Worm (Caenorhabditis elegans) whole organism, L2 larva: ENCODE measurements around the gene Y55B1BR.8.

Experiments used
- C34F6.9 ChIP-seq: fragments of 150-350 bp; optimal IDR thresholded peaks from 2 replicates; lab custom pipeline; 2014; ENCODE audit warnings: missing biosample characterization, missing genetic modification characterization
- F13H6.1 ChIP-seq: sonication (generic microtip); optimal IDR thresholded peaks from 2 replicates; lab custom pipeline; 2016; ENCODE audit warnings: missing genetic modification characterization, missing compliant biosample characterization
- Y55F3AM.14 ChIP-seq: fragments of 200-800 bp; sonication (Bioruptor generic); optimal IDR thresholded peaks from 2 replicates; lab custom pipeline; 2018; ENCODE audit warnings: mild to moderate bottlenecking, missing genetic modification characterization, missing compliant biosample characterization
- ZK546.5 ChIP-seq: sonication (generic microtip); optimal IDR thresholded peaks from 2 replicates; lab custom pipeline; 2017; ENCODE audit warnings: missing biosample characterization, missing genetic modification characterization
- alr-1 ChIP-seq: fragments of 150-350 bp; optimal IDR thresholded peaks from 2 replicates; lab custom pipeline; 2014; ENCODE audit warnings: missing biosample characterization, missing genetic modification characterization
- aly-2 ChIP-seq: fragments of 150-350 bp; optimal IDR thresholded peaks from 2 replicates; lab custom pipeline; 2014; ENCODE audit warnings: missing biosample characterization, missing genetic modification characterization
- ama-1 ChIP-seq: fragments of 150-350 bp; optimal IDR thresholded peaks from 2 replicates; lab custom pipeline; 2018; ENCODE audit warnings: inconsistent platforms
- ceh-16 ChIP-seq: fragments of 150-350 bp; optimal IDR thresholded peaks from 2 replicates; lab custom pipeline; 2014; ENCODE audit warnings: missing biosample characterization, missing genetic modification characterization
- ceh-82 ChIP-seq: fragments of 150-350 bp; optimal IDR thresholded peaks from 2 replicates; lab custom pipeline; 2014; ENCODE audit warnings: missing biosample characterization, missing genetic modification characterization
- crh-2 ChIP-seq: sonication (generic microtip); optimal IDR thresholded peaks from 2 replicates; lab custom pipeline; 2017; ENCODE audit warnings: missing biosample characterization, missing genetic modification characterization
- dmd-4 ChIP-seq: sonication (generic microtip); optimal IDR thresholded peaks from 2 replicates; lab custom pipeline; 2017; ENCODE audit warnings: missing biosample characterization, missing genetic modification characterization
- egl-27 ChIP-seq: sonication (generic microtip); optimal IDR thresholded peaks from 3 replicates; lab custom pipeline; 2017; ENCODE audit warnings: missing biosample characterization, missing genetic modification reagents, missing genetic modification characterization
- elt-1 ChIP-seq: fragments of 150-350 bp; optimal IDR thresholded peaks from 2 replicates; lab custom pipeline; 2014; ENCODE audit warnings: missing biosample characterization, missing genetic modification characterization
- elt-3 ChIP-seq: sonication (generic microtip); optimal IDR thresholded peaks from 2 replicates; lab custom pipeline; 2017; ENCODE audit warnings: missing biosample characterization, missing genetic modification characterization
- fos-1 ChIP-seq: fragments of 150-350 bp; optimal IDR thresholded peaks from 2 replicates; lab custom pipeline; 2014; ENCODE audit warnings: missing biosample characterization, missing genetic modification characterization
- gmeb-1 ChIP-seq: fragments of 150-350 bp; optimal IDR thresholded peaks from 2 replicates; lab custom pipeline; 2014; ENCODE audit warnings: missing biosample characterization, missing genetic modification characterization
- lin-11 ChIP-seq: fragments of 150-350 bp; sonication (generic microtip); optimal IDR thresholded peaks from 2 replicates; lab custom pipeline; 2014; ENCODE audit warnings: missing biosample characterization, missing genetic modification characterization, inconsistent platforms, mixed read lengths
- lin-13 ChIP-seq: fragments of 150-350 bp; optimal IDR thresholded peaks from 2 replicates; lab custom pipeline; 2014; ENCODE audit warnings: missing biosample characterization, missing genetic modification reagents, missing genetic modification characterization
- lin-39 ChIP-seq: fragments of 150-350 bp; optimal IDR thresholded peaks from 2 replicates; lab custom pipeline; 2014; ENCODE audit warnings: missing biosample characterization, missing genetic modification reagents, missing genetic modification characterization
- mab-5 ChIP-seq: fragments of 150-350 bp; optimal IDR thresholded peaks from 2 replicates; lab custom pipeline; 2014; ENCODE audit warnings: missing biosample characterization, missing genetic modification characterization
- mbf-1 ChIP-seq: sonication (generic microtip); optimal IDR thresholded peaks from 2 replicates; lab custom pipeline; 2017; ENCODE audit warnings: missing biosample characterization, missing genetic modification characterization
- mdl-1 ChIP-seq, 2 experiments: fragments of 150-350 bp in 1 of 2; sonication (generic microtip) in 1 of 2; optimal IDR thresholded peaks; 2 replicates each; lab custom pipeline; 2017; ENCODE audit warnings: missing biosample characterization in 2 of 2, missing genetic modification characterization in 2 of 2
- nhr-10 ChIP-seq: sonication (generic microtip); optimal IDR thresholded peaks from 2 replicates; lab custom pipeline; 2017; ENCODE audit warnings: missing biosample characterization, missing genetic modification characterization
- nhr-11 ChIP-seq: fragments of 150-350 bp; optimal IDR thresholded peaks from 2 replicates; lab custom pipeline; 2014; ENCODE audit warnings: missing biosample characterization, missing genetic modification characterization
- nhr-12 ChIP-seq: fragments of 150-350 bp; optimal IDR thresholded peaks from 2 replicates; lab custom pipeline; 2014; ENCODE audit warnings: missing biosample characterization, missing genetic modification characterization
- nhr-21 ChIP-seq: fragments of 150-350 bp; optimal IDR thresholded peaks from 2 replicates; lab custom pipeline; 2014; ENCODE audit warnings: missing biosample characterization, missing genetic modification characterization
- nhr-23 ChIP-seq: fragments of 150-350 bp; optimal IDR thresholded peaks from 2 replicates; lab custom pipeline; 2014; ENCODE audit warnings: missing biosample characterization, missing genetic modification reagents, missing genetic modification characterization
- nhr-237 ChIP-seq: fragments of 150-350 bp; optimal IDR thresholded peaks from 2 replicates; lab custom pipeline; 2014; ENCODE audit warnings: missing biosample characterization, missing genetic modification characterization
- nhr-25 ChIP-seq: fragments of 150-350 bp; sonication (generic microtip); optimal IDR thresholded peaks from 3 replicates; lab custom pipeline; 2014; ENCODE audit warnings: missing biosample characterization, missing genetic modification characterization
- nhr-6 ChIP-seq: fragments of 150-350 bp; optimal IDR thresholded peaks from 2 replicates; lab custom pipeline; 2014; ENCODE audit warnings: missing biosample characterization, missing genetic modification characterization
- nhr-77 ChIP-seq: fragments of 150-350 bp; optimal IDR thresholded peaks from 2 replicates; lab custom pipeline; 2014; ENCODE audit warnings: missing biosample characterization, missing genetic modification characterization
- peb-1 ChIP-seq: fragments of 150-350 bp; optimal IDR thresholded peaks from 2 replicates; lab custom pipeline; 2014; ENCODE audit warnings: missing biosample characterization, missing genetic modification characterization
- skn-1 ChIP-seq: sonication (generic microtip); optimal IDR thresholded peaks from 2 replicates; lab custom pipeline; 2017; ENCODE audit warnings: missing biosample characterization, missing genetic modification characterization
- sma-3 ChIP-seq: sonication (generic microtip); optimal IDR thresholded peaks from 2 replicates; lab custom pipeline; 2016; ENCODE audit warnings: missing genetic modification reagents, missing genetic modification characterization, missing compliant biosample characterization
- sma-9 ChIP-seq, 2 experiments: fragments of 150-350 bp in 1 of 2; sonication (generic microtip) in 1 of 2; optimal IDR thresholded peaks; 2 replicates each; lab custom pipeline; 2014 to 2016; ENCODE audit warnings: missing genetic modification characterization in 2 of 2, mild to moderate bottlenecking in 1 of 2, missing biosample characterization in 1 of 2, missing compliant biosample characterization in 1 of 2, missing genetic modification reagents in 1 of 2, moderate library complexity in 1 of 2
- snpc-4 ChIP-seq: fragments of 150-350 bp; optimal IDR thresholded peaks from 2 replicates; lab custom pipeline; 2014; ENCODE audit warnings: missing biosample characterization, missing genetic modification characterization
- unc-55 ChIP-seq: fragments of 150-350 bp; sonication (generic microtip); optimal IDR thresholded peaks from 3 replicates; lab custom pipeline; 2014; ENCODE audit warnings: missing biosample characterization, missing genetic modification reagents, missing genetic modification characterization
- unc-62 ChIP-seq: fragments of 150-350 bp; optimal IDR thresholded peaks from 2 replicates; lab custom pipeline; 2014; ENCODE audit warnings: missing biosample characterization, missing genetic modification reagents, missing genetic modification characterization
- zag-1 ChIP-seq: fragments of 150-350 bp; optimal IDR thresholded peaks from 2 replicates; lab custom pipeline; 2014; ENCODE audit warnings: missing biosample characterization, missing genetic modification characterization
- ztf-11 ChIP-seq: sonication (generic microtip); optimal IDR thresholded peaks from 2 replicates; lab custom pipeline; 2017; ENCODE audit warnings: missing biosample characterization, missing genetic modification characterization

The Y55B1BR.8 gene

DNA sequence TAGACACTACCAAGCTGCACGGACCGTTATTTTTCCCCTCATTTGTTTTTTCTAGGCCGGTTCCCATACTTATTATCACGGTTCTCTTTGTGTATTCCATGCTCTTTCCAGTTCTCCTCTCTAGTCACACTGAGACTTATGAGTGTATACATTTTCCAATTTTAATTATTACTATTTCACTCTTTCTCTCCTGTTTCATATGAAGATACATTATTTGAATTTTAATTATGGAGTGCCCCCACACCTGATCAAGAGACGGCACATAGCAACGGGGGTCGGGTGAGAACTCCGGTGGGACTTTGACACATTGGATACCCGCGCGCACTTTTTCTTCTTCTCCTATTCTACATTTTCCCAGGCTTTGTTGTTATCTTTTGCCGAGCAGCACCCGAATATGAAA is 4.3 kb upstream of the Y55B1BR.8 start, which contains the start of gene affl-1:
Gene affl-1 (plus strand): TSS at position 301 of the 400 bp plus-strand sequence.
- TF ChIP-seq C34F6.9 (tag; lab: Kevin White, UChicago) (no peak), nhr-11 (tag; lab: Kevin White, UChicago) (no peak), Y55F3AM.14 (no peak), peb-1 (tag; lab: Kevin White, UChicago) (no peak), lin-39 (tag; lab: Kevin White, UChicago) (no peak), snpc-4 (tag; lab: Kevin White, UChicago) (no peak), crh-2 (tag; lab: Kevin White, UChicago) (no peak), fos-1 (tag; lab: Kevin White, UChicago) (no peak), elt-1 (tag; lab: Kevin White, UChicago) (no peak), zag-1 (tag; lab: Kevin White, UChicago) (no peak), nhr-25 (no peak), lin-11 (tag; lab: Kevin White, UChicago) (no peak), mbf-1 (tag; lab: Kevin White, UChicago) (no peak), ZK546.5 (no peak)

DNA sequence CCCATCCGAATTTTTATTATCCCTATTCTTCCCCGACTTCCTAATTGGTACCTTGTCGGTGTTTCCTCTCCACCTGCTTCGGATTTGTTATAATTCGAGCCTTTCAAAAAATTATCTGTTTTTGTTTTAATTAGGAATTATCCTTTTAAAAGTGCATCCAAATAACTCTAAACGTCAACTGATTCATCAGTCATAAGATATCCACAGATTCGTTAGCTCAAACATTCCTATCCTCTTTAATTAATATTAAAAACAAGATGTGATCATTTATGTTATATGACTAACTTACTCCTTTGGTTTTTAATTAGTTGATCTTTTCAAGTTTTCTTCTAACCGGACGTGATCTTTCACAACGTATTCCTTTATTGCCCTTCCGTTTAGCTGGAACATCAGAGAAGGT is 2.7 kb downstream of the Y55B1BR.8 start:
- TF ChIP-seq crh-2 (tag; lab: Kevin White, UChicago) = no peak
- no peak for TF ChIP-seq nhr-23
- TF ChIP-seq nhr-77 (tag; lab: Kevin White, UChicago) = no peak
- no peak for TF ChIP-seq nhr-21 (tag; lab: Kevin White, UChicago)
- no peak for TF ChIP-seq lin-13 (GFP tag; lab: Kevin White, UChicago)
- TF ChIP-seq, all 48 proteins: peak for 0

DNA sequence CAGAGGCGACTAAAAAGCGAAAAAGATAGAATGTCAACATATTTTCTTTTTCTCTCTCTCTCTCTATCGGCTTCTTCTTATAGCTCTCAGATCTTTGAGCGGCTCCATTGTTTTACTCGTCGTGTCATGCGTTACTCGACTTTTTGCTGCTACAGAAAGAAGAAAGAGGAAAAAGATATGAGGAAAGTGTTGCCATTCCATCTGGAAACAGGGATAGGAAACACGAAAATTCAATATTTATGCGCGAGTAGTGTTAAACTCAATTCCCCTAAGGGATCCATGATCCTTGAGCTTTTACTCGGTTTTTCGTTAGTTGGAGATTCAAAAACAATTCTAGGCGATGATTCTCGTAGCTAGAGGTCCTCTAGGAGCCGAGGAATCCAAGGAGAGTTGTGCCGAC is 11.6 kb downstream of the Y55B1BR.8 start:
- no peak for TF ChIP-seq C34F6.9 (tag; lab: Kevin White, UChicago)
- no peak for TF ChIP-seq ceh-82
- no peak for TF ChIP-seq ztf-11 (tag; lab: Kevin White, UChicago)
- TF ChIP-seq nhr-77 (tag; lab: Kevin White, UChicago) = no peak
- no peak for TF ChIP-seq nhr-237 (tag; lab: Kevin White, UChicago)
- no peak for TF ChIP-seq gmeb-1 (tag; lab: Kevin White, UChicago)
- no peak for TF ChIP-seq crh-2 (tag; lab: Kevin White, UChicago)
- TF ChIP-seq dmd-4 (tag; lab: Kevin White, UChicago) = no peak
- no peak for TF ChIP-seq elt-3 (tag; lab: Kevin White, UChicago)
- TF ChIP-seq nhr-10 (tag; lab: Kevin White, UChicago) = no peak
- TF ChIP-seq alr-1 (tag; lab: Kevin White, UChicago) = no peak
- TF ChIP-seq mdl-1 (tag; optimal IDR thresholded peaks at IDR 0.05; lab: Kevin White, UChicago) = no peak
- no peak for TF ChIP-seq sma-9 (GFP tag; optimal IDR thresholded peaks at IDR 0.05; lab: Kevin White, UChicago)
- no peak for TF ChIP-seq sma-9 (tag; optimal IDR thresholded peaks at IDR 0.05; lab: Kevin White, UChicago)
- TF ChIP-seq peb-1 (tag; lab: Kevin White, UChicago) = no peak
- no peak for TF ChIP-seq ZK546.5
- no peak for TF ChIP-seq nhr-21 (tag; lab: Kevin White, UChicago)
- TF ChIP-seq snpc-4 (tag; lab: Kevin White, UChicago) = no peak
- TF ChIP-seq nhr-12 (tag; lab: Kevin White, UChicago) = no peak
- no peak for TF ChIP-seq unc-62 (GFP tag; lab: Kevin White, UChicago)
- TF ChIP-seq skn-1 (tag; lab: Kevin White, UChicago) = no peak
- TF ChIP-seq, all 48 proteins: peak for 0

DNA sequence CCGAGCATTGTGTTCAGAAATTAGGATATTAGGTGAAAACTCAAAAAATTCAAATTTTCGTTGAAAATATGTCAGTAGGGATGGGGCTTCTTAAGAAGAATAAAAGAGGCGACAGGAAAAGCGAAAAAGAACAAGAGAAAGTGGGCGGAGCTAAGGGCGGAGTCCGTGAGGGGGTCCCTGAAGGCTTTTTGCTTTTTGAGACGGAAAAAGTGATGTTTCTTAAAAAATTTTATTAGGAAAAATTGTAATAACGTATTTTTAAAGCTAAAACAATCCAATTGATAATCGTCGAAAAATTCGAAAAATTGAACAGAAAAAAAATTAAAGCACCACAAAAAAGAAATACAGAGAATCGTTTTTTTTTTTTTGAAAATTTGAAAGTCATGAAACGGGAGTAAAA is 19.5 kb downstream of the Y55B1BR.8 start, which contains the start of gene Y55B1BR.6:
Gene Y55B1BR.6 (minus strand): TSS at position 101 of the 400 bp plus-strand sequence.
- TF ChIP-seq nhr-10 (tag; lab: Kevin White, UChicago) = no peak
- no peak for TF ChIP-seq lin-11 (tag; lab: Kevin White, UChicago)
- TF ChIP-seq snpc-4 (tag; lab: Kevin White, UChicago) = no peak
- TF ChIP-seq egl-27 (tag; lab: Kevin White, UChicago) = no peak
- no peak for TF ChIP-seq ceh-82
- no peak for TF ChIP-seq sma-3 (GFP tag; lab: Kevin White, UChicago)
- TF ChIP-seq ama-1 (lab: Kevin White, UChicago) = no peak
- no peak for TF ChIP-seq unc-55
- no peak for TF ChIP-seq mab-5 (tag; lab: Kevin White, UChicago)
- no peak for TF ChIP-seq nhr-6 (tag; lab: Kevin White, UChicago)
- no peak for TF ChIP-seq fos-1 (tag; lab: Kevin White, UChicago)
- TF ChIP-seq nhr-237 (tag; lab: Kevin White, UChicago) = no peak
- no peak for TF ChIP-seq nhr-11 (tag; lab: Kevin White, UChicago)
- no peak for TF ChIP-seq aly-2
- TF ChIP-seq ceh-16 = no peak
- no peak for TF ChIP-seq elt-3 (tag; lab: Kevin White, UChicago)
- no peak for TF ChIP-seq F13H6.1 (tag; lab: Kevin White, UChicago)
- no peak for TF ChIP-seq peb-1 (tag; lab: Kevin White, UChicago)
